Worm (Caenorhabditis elegans): ENCODE results near the gene nfya-1.

- TF ChIP-seq dve-1 (tag; optimal IDR thresholded peaks at IDR 0.05) = no peak
- TF ChIP-seq hlh-15 (tag; optimal IDR thresholded peaks at IDR 0.05) = no peak
Observed at ce11 chrX:11910046-11910445, 36.6 kb downstream of the nfya-1 start, which contains the start of gene Y62H9A.15.

Data from whole organism, late embryonic.